In the genomic region with DNA sequence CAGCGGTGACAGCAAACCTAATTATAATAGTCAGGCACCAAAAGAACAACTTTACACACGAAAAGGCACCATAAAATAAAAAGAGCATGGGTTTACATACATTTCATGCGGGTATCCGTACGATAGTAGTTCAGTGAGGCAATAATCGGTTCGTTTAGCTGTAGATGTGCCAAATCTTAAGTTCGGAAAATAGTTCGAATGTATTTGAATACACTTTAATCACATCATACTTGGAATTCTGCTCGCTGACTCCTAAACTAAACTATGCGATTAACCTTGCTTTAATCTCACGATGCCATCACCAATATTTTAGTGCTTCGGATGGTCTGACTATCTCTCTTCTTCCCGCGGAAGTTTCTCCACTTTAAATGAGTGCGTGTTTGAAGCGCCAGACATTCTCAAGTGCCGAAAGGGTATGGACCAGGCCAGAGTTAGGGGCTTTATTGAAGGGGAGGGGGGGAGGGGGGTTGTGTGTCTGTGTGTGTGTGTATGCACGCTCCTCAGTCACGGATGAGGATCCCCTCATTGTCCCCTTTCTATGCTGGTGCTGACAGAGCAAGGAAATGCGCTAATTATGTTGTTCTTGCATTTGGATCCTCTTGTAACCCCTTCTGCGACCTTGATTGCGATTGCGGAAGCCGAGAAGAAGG, we compare ENCODE assay signal across 1 fruit fly cellular context.
A peak's percentile ranks its signal among the peaks of the same experiment; 100 is the strongest.
TF ChIP-seq lines count a peak whose summit lies in the region.

No protein-coding gene starts in this region.

TF ChIP-seq in whole organism, embryonic, 481 proteins besides CTCF, POLR2A, EP300 and RAD21 (continued from another document):
- TF ChIP-seq NFAT (GFP tag; IDR thresholded peaks at IDR 0.05; lab: Robert Waterston, UW) (no peak), h (optimal IDR thresholded peaks at IDR 0.05; lab: Kevin White, UChicago) (no peak), Trl (optimal IDR thresholded peaks at IDR 0.05; lab: Kevin White, UChicago) (no peak), Trl (GFP tag; optimal IDR thresholded peaks at IDR 0.05; lab: Kevin White, UChicago) (no peak), BEAF-32 (GFP tag; optimal IDR thresholded peaks at IDR 0.05; lab: Kevin White, UChicago) (peak; percentile 46), pita (GFP tag; optimal IDR thresholded peaks at IDR 0.05; lab: Kevin White, UChicago) (no peak), prd (optimal IDR thresholded peaks at IDR 0.05; lab: Kevin White, UChicago) (no peak), prd (GFP tag; IDR thresholded peaks at IDR 0.05; lab: Robert Waterston, UW) (0 out of 3 replicates have a peak, but pooled peaks have one; percentile 15), CG3065 (GFP tag; optimal IDR thresholded peaks at IDR 0.05; lab: Kevin White, UChicago) (no peak), Scr (GFP tag; IDR thresholded peaks at IDR 0.05; lab: Robert Waterston, UW; ENCODE audit: partially characterized antibody) (peak; percentile 39; the same call in 1 of the 2 replicates), CG33557 (GFP tag; optimal IDR thresholded peaks at IDR 0.05; lab: Kevin White, UChicago) (no peak), CG17359 (tag; optimal IDR thresholded peaks at IDR 0.05; lab: Kevin White, UChicago) (no peak), CG13287 (GFP tag; IDR thresholded peaks at IDR 0.05; lab: Robert Waterston, UW; ENCODE audit: partially characterized antibody) (peak; percentile 37; the same call in 1 of the 2 replicates), CG18599 (GFP tag; optimal IDR thresholded peaks at IDR 0.05; lab: Kevin White, UChicago) (peak; percentile 5), CG14710 (tag; optimal IDR thresholded peaks at IDR 0.05; lab: Kevin White, UChicago) (no peak), Blimp-1 (GFP tag; optimal IDR thresholded peaks at IDR 0.05; lab: Kevin White, UChicago) (peak; percentile 5), Med (GFP tag; lab: Kevin White, UChicago) (peak; percentile 74), eve (GFP tag; optimal IDR thresholded peaks at IDR 0.05; lab: Kevin White, UChicago) (peak in 1 of 2 experiments; percentile 61), Max (GFP tag; optimal IDR thresholded peaks at IDR 0.05; lab: Kevin White, UChicago) (no peak), CG2678 (tag; optimal IDR thresholded peaks at IDR 0.05; lab: Kevin White, UChicago) (peak; percentile 10), CG1233 (GFP tag; optimal IDR thresholded peaks at IDR 0.05; lab: Kevin White, UChicago) (no peak), pfk (GFP tag; optimal IDR thresholded peaks at IDR 0.05; lab: Kevin White, UChicago) (no peak), gcm (GFP tag; optimal IDR thresholded peaks at IDR 0.05; lab: Kevin White, UChicago) (peak; percentile 66), Sry-δ (GFP tag; optimal IDR thresholded peaks at IDR 0.05; lab: Kevin White, UChicago) (peak; percentile 26), row (GFP tag; IDR thresholded peaks at IDR 0.05; lab: Robert Waterston, UW) (peak; percentile 38; the same call in 2 of the 3 replicates), CG2712 (tag; optimal IDR thresholded peaks at IDR 0.05; lab: Kevin White, UChicago) (peak; percentile 25), knrl (GFP tag; IDR thresholded peaks at IDR 0.05; lab: Robert Waterston, UW; ENCODE audit: partially characterized antibody) (0 out of 3 replicates have a peak, but pooled peaks have one; percentile 16), CG4328 (GFP tag; optimal IDR thresholded peaks at IDR 0.05; lab: Kevin White, UChicago) (no peak), danr (GFP tag; IDR thresholded peaks at IDR 0.05; lab: Robert Waterston, UW) (no peak), gem (tag; optimal IDR thresholded peaks at IDR 0.05; lab: Kevin White, UChicago) (peak; percentile 15)
